Fruit fly (Drosophila melanogaster) whole organism, pupa: ENCODE data around the gene Ac76E.
A peak's percentile ranks its signal among the peaks of the same experiment; 100 is the strongest.

Experiments
- CG10348 ChIP-seq: fragments of 200-800 bp; sonication (Bioruptor generic); IDR thresholded peaks from 2 replicates; pipeline ENCODE4 v1.3.6; 2022; ENCODE audit warnings: missing biosample characterization, missing genetic modification characterization
- CG12605 ChIP-seq: fragments of 200-800 bp; sonication (Bioruptor generic); IDR thresholded peaks from 2 replicates; pipeline ENCODE4 v1.3.6; 2022; ENCODE audit warnings: missing biosample characterization, missing genetic modification characterization
- CG13204 ChIP-seq: fragments of 200-800 bp; sonication (Bioruptor generic); optimal IDR thresholded peaks from 2 replicates; lab custom pipeline; 2018; ENCODE audit warnings: missing biosample characterization, mild to moderate bottlenecking, missing genetic modification characterization, moderate library complexity
- CG14655 ChIP-seq: fragments of 200-800 bp; sonication (Bioruptor generic); optimal IDR thresholded peaks from 3 replicates; lab custom pipeline; 2017; ENCODE audit warnings: mild to moderate bottlenecking, missing biosample characterization, missing genetic modification reagents, missing genetic modification characterization
- CG15710 ChIP-seq: fragments of 200-800 bp; sonication (Bioruptor generic); optimal IDR thresholded peaks from 2 replicates; lab custom pipeline; 2018; ENCODE audit warnings: missing biosample characterization, mild to moderate bottlenecking, missing genetic modification characterization, moderate library complexity
- CG17806 ChIP-seq: fragments of 200-800 bp; sonication (Bioruptor generic); optimal IDR thresholded peaks from 2 replicates; lab custom pipeline; 2018; ENCODE audit warnings: missing biosample characterization, mild to moderate bottlenecking, missing genetic modification characterization, moderate library complexity
- CG32121 ChIP-seq: fragments of 200-800 bp; sonication (Bioruptor generic); IDR thresholded peaks from 2 replicates; pipeline ENCODE4 v1.3.6; 2022; ENCODE audit warnings: missing biosample characterization, missing genetic modification characterization
- CG34367 ChIP-seq: fragments of 200-800 bp; sonication (Bioruptor generic); optimal IDR thresholded peaks from 2 replicates; lab custom pipeline; 2018; ENCODE audit warnings: missing biosample characterization, mild to moderate bottlenecking, missing genetic modification characterization
- CG4496 ChIP-seq: fragments of 200-800 bp; sonication (Bioruptor generic); IDR thresholded peaks from 3 replicates; pipeline ENCODE4 v1.3.6; 2022; ENCODE audit warnings: missing biosample characterization, missing genetic modification characterization
- CG8159 ChIP-seq: fragments of 200-800 bp; sonication (Bioruptor generic); optimal IDR thresholded peaks from 3 replicates; lab custom pipeline; 2018; ENCODE audit warnings: missing biosample characterization, mild to moderate bottlenecking, missing genetic modification characterization, moderate library complexity
- CG8301 ChIP-seq: fragments of 200-800 bp; sonication (Bioruptor generic); optimal IDR thresholded peaks from 2 replicates; lab custom pipeline; 2018; ENCODE audit warnings: missing biosample characterization, mild to moderate bottlenecking, missing genetic modification characterization
- CG9948 ChIP-seq: fragments of 200-800 bp; sonication (Bioruptor generic); optimal IDR thresholded peaks from 2 replicates; lab custom pipeline; 2018; ENCODE audit warnings: missing biosample characterization, mild to moderate bottlenecking, missing genetic modification characterization, moderate library complexity
- D1 ChIP-seq: fragments of 200-800 bp; sonication (Bioruptor generic); optimal IDR thresholded peaks from 2 replicates; lab custom pipeline; 2018; ENCODE audit warnings: missing biosample characterization, mild to moderate bottlenecking, missing genetic modification characterization, moderate library complexity
- EcR ChIP-seq: fragments of 200-800 bp; sonication (Bioruptor generic); optimal IDR thresholded peaks from 3 replicates; lab custom pipeline; 2019; ENCODE audit warnings: missing biosample characterization, missing genetic modification characterization, mild to moderate bottlenecking, moderate library complexity, missing genetic modification reagents
- Ets98B ChIP-seq: fragments of 200-800 bp; sonication (Bioruptor generic); IDR thresholded peaks from 2 replicates; pipeline ENCODE4 v1.3.6; 2022; ENCODE audit warnings: missing biosample characterization, missing genetic modification characterization
- Pif1A ChIP-seq: fragments of 200-800 bp; sonication (Bioruptor generic); optimal IDR thresholded peaks from 3 replicates; lab custom pipeline; 2016; ENCODE audit warnings: missing biosample characterization, missing genetic modification characterization
- Pif1B ChIP-seq: fragments of 200-800 bp; sonication (Bioruptor generic); optimal IDR thresholded peaks from 3 replicates; lab custom pipeline; 2016; ENCODE audit warnings: missing biosample characterization, missing genetic modification characterization
- Snoo ChIP-seq: fragments of 200-800 bp; sonication (Bioruptor generic); optimal IDR thresholded peaks from 3 replicates; lab custom pipeline; 2017; ENCODE audit warnings: missing biosample characterization, mild to moderate bottlenecking, missing genetic modification characterization, inconsistent platforms
- fd96Ca ChIP-seq: fragments of 200-800 bp; sonication (Bioruptor generic); IDR thresholded peaks from 3 replicates; pipeline ENCODE4 v1.3.6; 2022; ENCODE audit warnings: missing biosample characterization, missing genetic modification characterization
- gl ChIP-seq: fragments of 200-800 bp; sonication (Bioruptor generic); optimal IDR thresholded peaks from 2 replicates; lab custom pipeline; 2018; ENCODE audit warnings: missing biosample characterization, mild to moderate bottlenecking, missing genetic modification characterization
- rn ChIP-seq: fragments of 200-800 bp; sonication (Bioruptor generic); IDR thresholded peaks from 2 replicates; pipeline ENCODE4 v1.3.6; 2022; ENCODE audit warnings: missing biosample characterization, missing genetic modification characterization

Gene Ac76E

DNA sequence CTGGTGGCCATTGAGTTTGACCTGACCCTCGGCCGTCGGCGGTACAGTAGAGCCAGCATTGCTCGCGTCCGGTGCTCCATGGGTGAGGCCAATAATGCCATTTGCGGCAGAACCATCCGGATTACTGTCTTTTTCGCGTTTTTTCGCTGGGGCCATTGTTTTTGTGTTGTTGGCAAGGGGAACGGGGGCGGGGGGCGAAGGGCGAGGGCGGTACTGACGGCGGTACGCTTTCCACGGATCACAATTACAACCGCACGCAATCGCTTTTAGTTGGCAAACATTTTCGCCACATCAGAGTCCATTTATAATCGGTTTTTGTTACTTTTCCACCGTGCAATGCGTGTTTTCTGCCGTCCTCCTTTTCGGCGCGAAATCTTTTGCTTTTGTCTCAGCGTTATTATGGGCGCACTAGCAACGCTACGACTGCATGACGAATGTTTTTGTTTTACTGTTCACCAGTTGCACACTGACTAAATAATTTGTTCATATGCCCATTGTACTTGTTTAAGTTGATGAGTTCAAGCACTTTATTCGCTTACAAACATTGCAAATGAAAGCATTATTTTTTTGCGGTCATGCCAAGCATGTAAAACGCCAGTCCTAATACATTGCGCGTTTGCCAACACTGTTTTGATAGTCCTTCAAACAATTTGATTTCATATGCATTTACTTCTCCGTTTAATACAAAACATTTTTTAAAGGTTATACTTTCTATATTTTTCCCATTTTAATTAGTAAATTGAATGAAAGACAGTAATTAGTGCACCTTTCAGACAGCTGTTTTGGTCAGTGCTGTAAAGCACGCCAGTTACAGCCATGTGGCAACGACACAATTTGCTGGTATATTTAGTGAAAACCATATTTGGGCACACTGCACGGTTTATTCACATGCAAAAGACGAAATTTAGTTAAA is 16.0 kb upstream of the Ac76E start, which contains the start of gene Pfdn6:
TSS of gene Pfdn6 (plus strand) at position 839 of the 913 bp plus-strand sequence.
- TF ChIP-seq CG14655 (GFP tag; lab: Kevin White, UChicago): no peak
- no peak for TF ChIP-seq CG12605 (GFP tag; lab: Robert Waterston, UW)
- peak; percentile 61; the same call in 2 of the 3 replicates for TF ChIP-seq CG4496 (GFP tag; lab: Robert Waterston, UW)
- TF ChIP-seq Pif1B (GFP tag; lab: Kevin White, UChicago): no peak
- no peak for TF ChIP-seq D1 (tag; lab: Kevin White, UChicago)
- no peak for TF ChIP-seq gl (tag; lab: Kevin White, UChicago)
- TF ChIP-seq CG15710: peak; percentile 57
- TF ChIP-seq rn: 0 out of 2 replicates have a peak, but pooled peaks have one; percentile 38
- TF ChIP-seq Snoo (tag; lab: Kevin White, UChicago): peak; percentile 35
- peak; percentile 72 for TF ChIP-seq Ets98B
- peak; percentile 21 for TF ChIP-seq CG17806 (tag; lab: Kevin White, UChicago)
- no peak for TF ChIP-seq EcR (GFP tag; lab: Kevin White, UChicago)
- TF ChIP-seq Pif1A (GFP tag; lab: Kevin White, UChicago): no peak
- TF ChIP-seq CG34367 (tag; lab: Kevin White, UChicago): peak; percentile 20
- peak; percentile 92 for TF ChIP-seq fd96Ca
- no peak for TF ChIP-seq CG8301 (tag; lab: Kevin White, UChicago)
- peak; percentile 75 for TF ChIP-seq CG32121 (GFP tag; lab: Robert Waterston, UW)
- TF ChIP-seq CG8159: no peak
- no peak for TF ChIP-seq CG10348 (GFP tag; lab: Robert Waterston, UW)
- peak; percentile 18 for TF ChIP-seq CG9948 (tag; lab: Kevin White, UChicago)
- no peak for TF ChIP-seq CG13204 (GFP tag; lab: Kevin White, UChicago)

DNA sequence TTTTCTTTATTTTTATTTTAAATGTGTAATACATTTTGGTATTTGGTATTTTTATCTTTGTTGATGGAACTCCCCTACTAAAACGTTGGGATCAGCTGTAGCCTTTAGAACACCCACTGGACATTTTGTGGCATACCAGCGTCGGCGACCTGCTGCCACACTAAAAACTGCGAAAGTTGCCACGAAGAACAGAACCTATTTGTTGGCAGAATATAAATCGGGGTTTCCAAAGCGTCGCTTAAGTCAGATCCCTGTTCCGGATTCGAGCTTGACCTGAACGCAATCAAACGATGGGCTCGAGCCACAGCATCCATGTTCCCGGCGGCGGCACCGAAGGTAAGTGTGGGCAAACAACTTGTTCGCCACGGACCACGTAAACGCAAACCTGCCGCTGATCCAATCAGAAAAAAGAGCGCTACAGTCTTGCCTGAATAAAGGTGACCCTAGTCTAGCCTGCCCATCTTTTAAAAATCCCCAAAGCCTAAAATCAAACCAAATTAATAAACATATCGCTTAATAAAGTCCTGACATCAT is 14.2 kb upstream of the Ac76E start, which contains the start of gene Grasp65:
TSS of gene Grasp65 (plus strand) at position 173 of the 534 bp plus-strand sequence.
- TF ChIP-seq CG9948 (tag; lab: Kevin White, UChicago): no peak
- TF ChIP-seq CG4496 (GFP tag; lab: Robert Waterston, UW): peak; percentile 54; the same call in 1 of the 3 replicates

DNA sequence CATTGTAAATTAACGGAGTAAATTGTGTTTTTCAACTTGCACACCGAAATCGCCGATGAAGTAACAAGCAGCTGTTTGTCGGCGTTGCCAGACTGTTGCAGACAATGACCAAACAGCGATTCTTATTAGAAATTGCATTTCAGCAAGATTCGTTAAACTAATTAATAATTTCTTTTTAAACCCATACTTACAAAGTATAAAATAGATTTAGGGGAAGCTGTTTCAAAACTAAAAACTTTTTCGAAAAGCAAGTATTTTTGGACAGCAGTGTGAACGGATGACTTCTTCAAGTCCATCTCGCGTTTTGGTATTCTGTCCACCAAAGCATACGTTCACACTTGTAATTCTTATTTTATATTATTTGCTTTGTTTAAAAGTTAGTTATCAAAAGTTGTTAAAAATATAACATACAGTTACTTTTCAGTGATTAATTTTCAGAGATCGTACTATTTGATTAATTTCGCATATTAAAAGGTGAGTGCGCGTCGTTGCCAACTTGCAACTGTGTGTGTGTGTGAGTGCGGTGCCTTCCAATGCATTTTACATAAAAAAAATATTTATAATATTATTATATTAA is 10.6 kb upstream of the Ac76E start, which contains the start of the genes CG8004 and RhoGDI:
TSS of gene CG8004 (minus strand) at position 74 of the 577 bp plus-strand sequence.
TSS of gene RhoGDI (plus strand) at position 309 of the 577 bp plus-strand sequence.
- TF ChIP-seq CG4496 (GFP tag; lab: Robert Waterston, UW) (0 out of 3 replicates have a peak, but pooled peaks have one; percentile 39), Snoo (tag; lab: Kevin White, UChicago) (peak; percentile 15), fd96Ca (peak; percentile 47; the same call in 1 of the 3 replicates), Pif1B (GFP tag; lab: Kevin White, UChicago) (no peak), CG17806 (tag; lab: Kevin White, UChicago) (peak; percentile 50), CG15710 (peak; percentile 39), CG8159 (peak; percentile 55), CG32121 (GFP tag; lab: Robert Waterston, UW) (no peak), CG9948 (tag; lab: Kevin White, UChicago) (peak; percentile 29), Ets98B (peak; percentile 51)

DNA sequence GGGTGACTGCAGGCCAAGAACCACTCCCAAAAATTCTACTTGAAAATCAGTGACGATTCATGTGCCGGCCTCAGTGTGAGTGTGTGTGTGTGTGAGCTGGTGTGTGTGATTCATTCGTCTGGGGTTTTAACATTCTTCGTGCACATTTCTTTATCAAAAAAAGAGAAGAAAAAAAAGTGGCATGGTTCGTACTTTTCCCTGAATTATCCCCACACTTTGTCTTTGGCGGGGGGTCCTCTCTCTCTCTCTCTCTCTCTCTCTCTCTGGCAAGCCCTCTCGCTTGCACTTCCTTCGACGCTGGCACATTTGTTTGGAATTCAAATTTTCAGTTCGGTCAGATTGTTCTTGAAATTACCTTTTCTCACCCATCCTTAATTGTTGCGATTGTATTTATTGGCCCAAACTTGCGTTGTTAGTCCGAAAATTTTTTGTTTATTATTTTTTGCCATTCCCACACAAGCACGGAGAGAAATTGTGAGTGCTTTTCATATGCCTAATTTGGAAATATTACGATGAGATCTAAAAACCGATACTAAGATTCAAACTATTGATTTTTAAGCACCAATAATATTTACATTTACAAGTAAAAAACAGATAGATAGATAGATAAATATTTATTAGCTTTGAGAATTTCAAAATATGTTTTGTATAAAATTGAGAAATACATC is 9.9 kb upstream of the Ac76E start:
- TF ChIP-seq CG34367 (tag; lab: Kevin White, UChicago) (no peak), Pif1B (GFP tag; lab: Kevin White, UChicago) (no peak), Snoo (tag; lab: Kevin White, UChicago) (peak; percentile 16), CG4496 (GFP tag; lab: Robert Waterston, UW) (no peak; the same call in 1 of the 3 replicates), CG13204 (GFP tag; lab: Kevin White, UChicago) (no peak), Ets98B (peak; percentile 60), CG9948 (tag; lab: Kevin White, UChicago) (no peak), CG8301 (tag; lab: Kevin White, UChicago) (peak; percentile 7), CG10348 (GFP tag; lab: Robert Waterston, UW) (no peak), rn (no peak), EcR (GFP tag; lab: Kevin White, UChicago) (no peak), D1 (tag; lab: Kevin White, UChicago) (no peak), gl (tag; lab: Kevin White, UChicago) (no peak), CG32121 (GFP tag; lab: Robert Waterston, UW) (peak; percentile 53; the same call in 1 of the 2 replicates), CG15710 (no peak), CG8159 (peak; percentile 5), CG12605 (GFP tag; lab: Robert Waterston, UW) (peak; percentile 77), fd96Ca (0 out of 3 replicates have a peak, but pooled peaks have one; percentile 8), Pif1A (GFP tag; lab: Kevin White, UChicago) (no peak), CG14655 (GFP tag; lab: Kevin White, UChicago) (no peak), CG17806 (tag; lab: Kevin White, UChicago) (no peak)
